Fruit fly (Drosophila melanogaster): ENCODE results near the gene CG15525.

DNA sequence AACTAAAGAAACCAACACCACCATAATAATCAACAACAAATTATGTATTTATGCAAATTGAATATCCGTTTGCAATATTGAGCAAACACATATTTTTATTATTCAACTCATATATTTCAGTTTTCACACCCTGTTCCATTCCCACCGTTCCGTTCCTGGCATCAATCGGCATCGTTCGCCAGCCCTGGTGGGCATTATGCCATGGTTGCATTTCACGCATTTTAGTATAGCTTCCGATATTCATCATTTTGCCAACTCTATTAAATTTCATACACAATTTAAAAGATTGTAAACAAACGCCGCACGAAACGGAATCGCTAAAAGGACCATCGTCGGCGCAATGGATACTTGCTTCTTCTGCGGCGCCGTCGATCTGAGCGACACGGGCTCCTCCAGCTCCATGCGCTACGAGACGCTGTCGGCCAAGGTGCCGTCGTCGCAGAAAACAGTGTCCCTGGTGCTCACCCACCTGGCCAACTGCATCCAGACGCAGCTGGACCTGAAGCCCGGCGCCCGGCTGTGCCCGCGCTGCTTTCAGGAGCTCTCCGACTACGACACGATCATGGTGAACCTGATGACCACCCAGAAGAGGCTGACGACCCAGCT, 45.8 kb upstream of the CG15525 start, which contains the start of gene Sry-delta:
- TF ChIP-seq TFAM (GFP tag; optimal IDR thresholded peaks at IDR 0.05): peak; percentile 13
- no peak for TF ChIP-seq CG31365 (tag; optimal IDR thresholded peaks at IDR 0.05)
- TF ChIP-seq twi (tag; optimal IDR thresholded peaks at IDR 0.05): peak; percentile 5
- peak; percentile 96 for TF ChIP-seq row (GFP tag; IDR thresholded peaks at IDR 0.05)
- peak; percentile 91 for TF ChIP-seq Dad (GFP tag; optimal IDR thresholded peaks at IDR 0.05)
- TF ChIP-seq CG17385 (GFP tag; optimal IDR thresholded peaks at IDR 0.05): no peak
- no peak for TF ChIP-seq usp (GFP tag; optimal IDR thresholded peaks at IDR 0.05)
- peak; percentile 16 for TF ChIP-seq CTCF (GFP tag; optimal IDR thresholded peaks at IDR 0.05)
- TF ChIP-seq cwo (GFP tag; optimal IDR thresholded peaks at IDR 0.05): no peak
- peak; percentile 91 for TF ChIP-seq CG12659 (GFP tag; optimal IDR thresholded peaks at IDR 0.05)
- no peak for TF ChIP-seq caup (GFP tag; optimal IDR thresholded peaks at IDR 0.05; ENCODE audit: severe bottlenecking)
- TF ChIP-seq CG8281 (tag; optimal IDR thresholded peaks at IDR 0.05): no peak
- no peak for TF ChIP-seq wor (GFP tag; IDR thresholded peaks at IDR 0.05)
